Worm (Caenorhabditis elegans) whole organism, L4 larva: ENCODE data around the gene F54H12.8.
A peak's percentile ranks its signal among the peaks of the same experiment; 100 is the strongest.

Experiments
- D1046.2 ChIP-seq: fragments of 200-800 bp; sonication (Bioruptor generic); IDR thresholded peaks from 2 replicates; pipeline ENCODE4 v1.3.6; 2022; ENCODE audit warnings: missing genetic modification characterization, missing compliant biosample characterization
- R02D3.7 ChIP-seq: fragments of 150-350 bp; sonication (generic microtip); optimal IDR thresholded peaks from 3 replicates; lab custom pipeline; 2014; ENCODE audit warnings: missing biosample characterization, missing genetic modification characterization
- Y105C5A.15 ChIP-seq: fragments of 200-800 bp; sonication (Bioruptor generic); IDR thresholded peaks from 2 replicates; pipeline ENCODE4 v1.3.6; 2022; ENCODE audit warnings: missing genetic modification characterization, missing compliant biosample characterization
- Y75B8A.6 ChIP-seq: fragments of 200-800 bp; sonication (Bioruptor generic); IDR thresholded peaks from 2 replicates; pipeline ENCODE4 v1.3.6; 2022; ENCODE audit warnings: missing genetic modification reagents, missing genetic modification characterization, missing compliant biosample characterization
- ZK546.5 ChIP-seq, 2 experiments: sonication (generic microtip); optimal IDR thresholded peaks; 2 replicates each; lab custom pipeline; 2017; ENCODE audit warnings: missing biosample characterization in 2 of 2, missing genetic modification characterization in 2 of 2
- aha-1 ChIP-seq: fragments of 150-350 bp; peaks from one replicate; lab custom pipeline; 2014; ENCODE audit warnings: missing biosample characterization, missing genetic modification characterization
- attf-4 ChIP-seq: sonication (generic microtip); optimal IDR thresholded peaks from 3 replicates; lab custom pipeline; 2017; ENCODE audit warnings: missing biosample characterization, missing genetic modification characterization
- daf-16 ChIP-seq, 3 experiments: sonication (generic microtip); optimal IDR thresholded peaks; 2 replicates each; lab custom pipeline; 2016 to 2017; ENCODE audit warnings: missing genetic modification characterization in 3 of 3, missing genetic modification reagents in 3 of 3, mild to moderate bottlenecking in 2 of 3, missing compliant biosample characterization in 2 of 3, missing biosample characterization in 1 of 3, moderate library complexity in 1 of 3
- daf-8 ChIP-seq: fragments of 200-800 bp; sonication (Bioruptor generic); IDR thresholded peaks from 2 replicates; pipeline ENCODE4 v1.3.6; 2022; ENCODE audit warnings: missing genetic modification characterization, missing compliant biosample characterization
- dmd-6 ChIP-seq: fragments of 200-800 bp; sonication (Bioruptor generic); IDR thresholded peaks from 2 replicates; pipeline ENCODE4 v1.3.6; 2022; ENCODE audit warnings: missing genetic modification reagents, missing genetic modification characterization, missing compliant biosample characterization
- dpl-1 ChIP-seq: fragments of 150-350 bp; optimal IDR thresholded peaks from 2 replicates; lab custom pipeline; 2014; ENCODE audit warnings: missing biosample characterization, missing genetic modification reagents, missing genetic modification characterization
- dve-1 ChIP-seq: sonication (generic microtip); optimal IDR thresholded peaks from 2 replicates; lab custom pipeline; 2017; ENCODE audit warnings: antibody characterized with exemption, mild to moderate bottlenecking, missing genetic modification characterization, missing compliant biosample characterization; ENCODE audit not compliant: insufficient read depth
- egl-43 ChIP-seq: fragments of 200-800 bp; sonication (Bioruptor generic); IDR thresholded peaks from 2 replicates; pipeline ENCODE4 v1.3.6; 2022; ENCODE audit warnings: missing genetic modification reagents, missing genetic modification characterization, missing compliant biosample characterization
- fkh-10 ChIP-seq: fragments of 150-350 bp; optimal IDR thresholded peaks from 2 replicates; lab custom pipeline; 2014; ENCODE audit warnings: missing biosample characterization, missing genetic modification reagents, missing genetic modification characterization
- hlh-11 ChIP-seq: fragments of 200-800 bp; sonication (Bioruptor generic); optimal IDR thresholded peaks from 2 replicates; lab custom pipeline; 2018; ENCODE audit warnings: mild to moderate bottlenecking, missing genetic modification characterization, missing compliant biosample characterization
- hmg-1.1 ChIP-seq: fragments of 200-800 bp; sonication (Bioruptor generic); IDR thresholded peaks from 2 replicates; pipeline ENCODE4 v1.3.6; 2022; ENCODE audit warnings: missing genetic modification reagents, missing genetic modification characterization, missing compliant biosample characterization
- jun-1 ChIP-seq: fragments of 150-350 bp; optimal IDR thresholded peaks from 2 replicates; lab custom pipeline; 2014; ENCODE audit warnings: missing biosample characterization, missing genetic modification reagents, missing genetic modification characterization
- lin-13 ChIP-seq: fragments of 150-350 bp; optimal IDR thresholded peaks from 2 replicates; lab custom pipeline; 2014; ENCODE audit warnings: missing biosample characterization, missing genetic modification reagents, missing genetic modification characterization
- lir-3 ChIP-seq: sonication (generic microtip); optimal IDR thresholded peaks from 2 replicates; lab custom pipeline; 2016; ENCODE audit warnings: mild to moderate bottlenecking, missing genetic modification characterization, missing compliant biosample characterization
- lsy-2 ChIP-seq, 2 experiments: fragments of 150-350 bp in 1 of 2; sonication (generic microtip) in 1 of 2; optimal IDR thresholded peaks; 2 replicates each; lab custom pipeline; 2014 to 2017; ENCODE audit warnings: missing biosample characterization in 2 of 2, missing genetic modification characterization in 2 of 2
- mdl-1 ChIP-seq, 2 experiments: fragments of 150-350 bp in 1 of 2; sonication (generic microtip) in 1 of 2; optimal IDR thresholded peaks; 2 replicates each; lab custom pipeline; 2014 to 2017; ENCODE audit warnings: missing biosample characterization in 2 of 2, missing genetic modification characterization in 2 of 2
- mep-1 ChIP-seq: fragments of 150-350 bp; sonication (generic microtip); optimal IDR thresholded peaks from 3 replicates; lab custom pipeline; 2014; ENCODE audit warnings: missing biosample characterization, missing genetic modification characterization
- mes-2 ChIP-seq: sonication (generic microtip); optimal IDR thresholded peaks from 2 replicates; lab custom pipeline; 2016; ENCODE audit warnings: missing genotype, mild to moderate bottlenecking, missing genetic modification characterization, missing compliant biosample characterization; ENCODE audit not compliant: poor library complexity, severe bottlenecking
- nhr-25 ChIP-seq: sonication (generic microtip); optimal IDR thresholded peaks from 2 replicates; lab custom pipeline; 2017; ENCODE audit warnings: missing genetic modification characterization, mild to moderate bottlenecking, missing compliant biosample characterization, antibody characterized with exemption, moderate library complexity, borderline replicate concordance; ENCODE audit not compliant: insufficient read depth
- nhr-28 ChIP-seq: fragments of 150-350 bp; optimal IDR thresholded peaks from 2 replicates; lab custom pipeline; 2014; ENCODE audit warnings: missing biosample characterization, missing genetic modification characterization
- nhr-6 ChIP-seq: fragments of 150-350 bp; optimal IDR thresholded peaks from 2 replicates; lab custom pipeline; 2014; ENCODE audit warnings: missing biosample characterization, missing genetic modification characterization
- nhr-76 ChIP-seq: fragments of 150-350 bp; optimal IDR thresholded peaks from 2 replicates; lab custom pipeline; 2014; ENCODE audit warnings: missing biosample characterization, missing genetic modification characterization
- pha-4 ChIP-seq, 2 experiments: fragments of 150-350 bp in 1 of 2; fragments of 200-800 bp in 1 of 2; sonication (Bioruptor generic) in 1 of 2; IDR thresholded peaks in 1 of 2; optimal IDR thresholded peaks in 1 of 2; 2 replicates each; pipeline versions ENCODE4 v1.3.6 to Lab custom; 2014 to 2022; ENCODE audit warnings: missing genetic modification characterization in 2 of 2, missing genetic modification reagents in 2 of 2, missing biosample characterization in 1 of 2, missing compliant biosample characterization in 1 of 2
- php-3 ChIP-seq: fragments of 200-800 bp; sonication (Bioruptor generic); IDR thresholded peaks from 2 replicates; pipeline ENCODE4 v1.3.6; 2022; ENCODE audit warnings: missing genetic modification reagents, missing genetic modification characterization, missing compliant biosample characterization
- saeg-2 ChIP-seq: fragments of 200-800 bp; sonication (Bioruptor generic); IDR thresholded peaks from 2 replicates; pipeline ENCODE4 v1.3.6; 2022; ENCODE audit warnings: missing genetic modification reagents, missing genetic modification characterization, missing compliant biosample characterization
- set-16 ChIP-seq: fragments of 200-800 bp; sonication (Bioruptor generic); IDR thresholded peaks from 2 replicates; pipeline ENCODE4 v1.3.6; 2022; ENCODE audit warnings: missing genetic modification reagents, missing genetic modification characterization, missing compliant biosample characterization
- spr-3 ChIP-seq: fragments of 200-800 bp; sonication (Bioruptor generic); optimal IDR thresholded peaks from 2 replicates; lab custom pipeline; 2018; ENCODE audit warnings: mild to moderate bottlenecking, missing genetic modification characterization, missing compliant biosample characterization
- tag-97 ChIP-seq: fragments of 200-800 bp; sonication (Bioruptor generic); IDR thresholded peaks from 2 replicates; pipeline ENCODE4 v1.3.6; 2022; ENCODE audit warnings: missing genetic modification characterization, missing compliant biosample characterization
- zfp-2 ChIP-seq: sonication (generic microtip); optimal IDR thresholded peaks from 2 replicates; lab custom pipeline; 2016; ENCODE audit warnings: mild to moderate bottlenecking, missing genetic modification characterization, missing compliant biosample characterization
- ztf-7 ChIP-seq: fragments of 150-350 bp; optimal IDR thresholded peaks from 2 replicates; lab custom pipeline; 2014; ENCODE audit warnings: missing biosample characterization, missing genetic modification characterization

The F54H12.8 gene

DNA sequence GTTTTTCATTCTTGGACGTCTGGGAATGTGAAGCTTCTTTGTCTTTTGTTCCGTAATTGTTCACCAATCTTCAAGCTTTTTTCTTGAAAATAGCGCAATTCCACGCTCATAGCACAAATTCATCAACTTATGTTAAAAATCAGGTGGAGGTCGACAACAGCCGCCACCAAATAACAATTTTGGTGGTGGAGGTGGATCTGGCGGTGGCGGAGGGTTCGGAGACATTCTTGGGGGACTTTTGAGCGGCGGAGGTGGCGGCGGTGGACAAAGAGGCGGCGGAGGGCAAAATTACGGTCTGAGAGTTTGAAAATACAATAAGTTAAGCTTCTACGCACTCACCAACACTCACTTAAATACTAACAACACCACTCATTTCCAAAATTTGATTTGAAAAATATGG lies 12.9 kb upstream of the F54H12.8 start (continued):
- TF ChIP-seq D1046.2 (GFP tag; lab: Robert Waterston, UW): peak; percentile 57; the same call in 1 of the 2 replicates
- TF ChIP-seq dmd-6 (GFP tag; lab: Robert Waterston, UW): no peak
- TF ChIP-seq lir-3: no peak
- TF ChIP-seq R02D3.7 (tag; lab: Kevin White, UChicago): no peak
- no peak for TF ChIP-seq egl-43 (GFP tag; lab: Robert Waterston, UW)
- TF ChIP-seq attf-4: no peak

- peak; percentile 66 for TF ChIP-seq set-16 (GFP tag; lab: Robert Waterston, UW)
- no peak for TF ChIP-seq tag-97 (GFP tag; lab: Robert Waterston, UW)
These were observed 12.2 kb upstream of the F54H12.8 start for ce11 chrIII:7981233-7981632.

ce11 chrIII:7979659-7980058 lies 10.6 kb upstream of the F54H12.8 start, which contains the start of gene clp-1:
clp-1 (plus strand) TSS chrIII:7979959.
- TF ChIP-seq nhr-25: no peak
- TF ChIP-seq egl-43 (GFP tag; lab: Robert Waterston, UW): 0 out of 2 replicates have a peak, but pooled peaks have one; percentile 16
- no peak for TF ChIP-seq nhr-76

DNA sequence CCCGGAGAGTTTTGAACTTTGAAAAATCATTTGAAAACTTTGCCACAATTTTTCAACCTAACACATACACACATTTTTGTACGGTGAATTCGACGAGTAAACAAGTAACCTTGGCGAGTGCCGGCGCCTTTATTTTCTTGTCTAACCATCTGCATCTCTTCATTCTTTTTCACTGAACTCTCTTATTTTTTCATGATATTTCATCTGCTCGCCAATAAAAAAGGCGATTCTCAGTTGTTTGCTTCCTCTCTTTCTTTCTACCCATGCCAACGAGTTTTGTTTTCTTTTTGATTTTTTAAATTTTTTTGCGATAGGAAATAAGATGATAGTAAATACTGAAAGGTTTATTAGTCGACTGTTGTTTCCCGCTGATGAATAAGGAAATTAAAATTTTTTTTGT lies 9.7 kb upstream of the F54H12.8 start:
- TF ChIP-seq saeg-2 (GFP tag; lab: Robert Waterston, UW) (no peak), mes-2 (tag; lab: Kevin White, UChicago) (peak; percentile 26), mep-1 (peak; percentile 46), pha-4 (GFP tag; IDR thresholded peaks at IDR 0.05; lab: Robert Waterston, UW) (no peak), pha-4 (tag; optimal IDR thresholded peaks at IDR 0.05; lab: Kevin White, UChicago) (peak; percentile 64), jun-1 (tag; lab: Kevin White, UChicago) (peak; percentile 6), lsy-2 (tag; optimal IDR thresholded peaks at IDR 0.05; lab: Kevin White, UChicago) (peak in 1 of 2 experiments; percentile 44), daf-8 (GFP tag; lab: Robert Waterston, UW) (no peak), dve-1 (tag; lab: Kevin White, UChicago) (peak; percentile 62), zfp-2 (no peak), hmg-1.1 (peak; percentile 54), dpl-1 (peak; percentile 11), fkh-10 (GFP tag; lab: Kevin White, UChicago) (no peak), ZK546.5 (tag; optimal IDR thresholded peaks at IDR 0.05; lab: Kevin White, UChicago) (no peak), ztf-7 (tag; lab: Kevin White, UChicago) (peak; percentile 16), Y105C5A.15 (GFP tag; lab: Robert Waterston, UW) (no peak), lin-13 (GFP tag; lab: Kevin White, UChicago) (no peak), Y75B8A.6 (GFP tag; lab: Robert Waterston, UW) (no peak), hlh-11 (tag; lab: Kevin White, UChicago) (peak; percentile 75), mdl-1 (tag; optimal IDR thresholded peaks at IDR 0.05; lab: Kevin White, UChicago) (peak in 1 of 2 experiments; percentile 23), daf-16 (GFP tag; optimal IDR thresholded peaks at IDR 0.05; lab: Kevin White, UChicago) (peak in 1 of 2 experiments; percentile 23), daf-16 (tag; optimal IDR thresholded peaks at IDR 0.05; lab: Kevin White, UChicago) (peak; percentile 92), spr-3 (no peak), nhr-28 (tag; lab: Kevin White, UChicago) (peak; percentile 44), aha-1 (tag; lab: Kevin White, UChicago) (peak; percentile 67), php-3 (GFP tag; lab: Robert Waterston, UW) (peak; percentile 51; the same call in 1 of the 2 replicates), nhr-6 (tag; lab: Kevin White, UChicago) (peak; percentile 60)
